Worm (Caenorhabditis elegans): ENCODE data around the gene pah-1.

ce11 chrII:8810679-8811413 is 44.0 kb upstream of the pah-1 start, which contains the start of the genes F46C5.9 and rer-1:
- TF ChIP-seq F44E2.7 (GFP tag; IDR thresholded peaks at IDR 0.05) (no peak), nhr-25 (tag; optimal IDR thresholded peaks at IDR 0.05; ENCODE audit: borderline replicate concordance, insufficient read depth) (no peak), unc-39 (tag; optimal IDR thresholded peaks at IDR 0.05) (no peak), ces-1 (GFP tag; optimal IDR thresholded peaks at IDR 0.05) (no peak), F49E8.2 (tag; optimal IDR thresholded peaks at IDR 0.05; ENCODE audit: borderline replicate concordance) (no peak), hlh-30 (tag; optimal IDR thresholded peaks at IDR 0.05; ENCODE audit: insufficient read depth) (no peak)
